Worm (Caenorhabditis elegans) whole organism, midembryonic: ENCODE results near the gene T28A11.17.

ENCODE experiments used
- klf-2 ChIP-seq: fragments of 200-800 bp; sonication (Bioruptor generic); conservative IDR thresholded peaks from 2 replicates; pipeline ENCODE4 v1.3.6; 2022; ENCODE audit warnings: missing genetic modification reagents, missing genetic modification characterization, missing compliant biosample characterization
- ref-1 ChIP-seq: fragments of 200-800 bp; sonication (Bioruptor generic); conservative IDR thresholded peaks from 2 replicates; pipeline ENCODE4 v1.3.6; 2022; ENCODE audit warnings: missing genetic modification reagents, missing genetic modification characterization, missing compliant biosample characterization
- tab-1 ChIP-seq: fragments of 200-800 bp; sonication (Bioruptor generic); IDR thresholded peaks from 2 replicates; pipeline ENCODE4 v1.3.6; 2022; ENCODE audit warnings: missing genetic modification characterization, missing compliant biosample characterization
- ztf-23 ChIP-seq: fragments of 200-800 bp; sonication (Bioruptor generic); IDR thresholded peaks from 2 replicates; pipeline ENCODE4 v1.3.6; 2022; ENCODE audit warnings: missing genetic modification reagents, missing genetic modification characterization, missing compliant biosample characterization
- ztf-29 ChIP-seq: fragments of 200-800 bp; sonication (Bioruptor generic); IDR thresholded peaks from 2 replicates; pipeline ENCODE4 v1.3.6; 2022; ENCODE audit warnings: missing genetic modification reagents, missing genetic modification characterization, missing compliant biosample characterization

DNA sequence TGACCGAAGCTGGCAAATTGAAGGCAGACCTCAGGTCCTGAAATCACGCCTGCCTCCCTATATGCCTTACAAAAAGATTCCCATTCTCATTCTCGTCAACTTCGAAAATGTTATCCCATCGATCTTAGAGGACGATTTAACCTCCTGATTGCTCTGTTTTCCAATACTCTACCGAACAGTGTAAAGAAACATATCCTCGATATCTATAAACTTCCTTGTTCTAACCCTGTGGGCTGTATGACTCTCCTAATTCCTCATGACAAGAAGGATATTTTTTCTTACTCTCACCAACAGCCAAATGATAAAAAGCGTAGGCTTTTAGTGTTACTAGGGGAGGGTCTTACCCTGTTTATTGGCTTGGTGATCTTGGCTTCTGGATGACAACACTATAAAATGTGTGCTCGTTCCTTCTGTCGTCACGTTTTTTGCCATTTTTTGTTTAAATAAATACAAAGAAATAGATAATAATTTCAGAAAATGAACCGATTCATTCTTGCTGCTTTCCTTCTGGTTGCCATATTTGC is 7.5 kb upstream of the T28A11.17 start, which contains the start of gene T28A11.4:
- TF ChIP-seq tab-1 (GFP tag; lab: Robert Waterston, UW) (no peak), ref-1 (GFP tag; lab: Robert Waterston, UW) (no peak), ztf-23 (GFP tag; lab: Robert Waterston, UW) (no peak), klf-2 (GFP tag; lab: Robert Waterston, UW) (no peak), ztf-29 (no peak)
